Fruit fly (Drosophila melanogaster) whole organism, wandering third instar larva: ENCODE data around the gene Mal-B2.

Experiments used
- Abd-B ChIP-seq: fragments of >200 bp; optimal IDR thresholded peaks from 2 replicates; lab custom pipeline; 2017; ENCODE audit warnings: missing biosample characterization, missing genetic modification characterization
- CG32264 ChIP-seq: fragments of 200-800 bp; sonication (Bioruptor generic); optimal IDR thresholded peaks from 2 replicates; lab custom pipeline; 2016; ENCODE audit warnings: missing biosample characterization, missing genetic modification characterization
- CG9705 ChIP-seq: fragments of 200-800 bp; sonication (Bioruptor generic); optimal IDR thresholded peaks from 2 replicates; lab custom pipeline; 2018; ENCODE audit warnings: missing biosample characterization, mild to moderate bottlenecking, missing genetic modification characterization
- CrebA ChIP-seq: fragments of 200-800 bp; sonication (Bioruptor generic); optimal IDR thresholded peaks from 2 replicates; lab custom pipeline; 2016; ENCODE audit warnings: missing biosample characterization, mild to moderate bottlenecking, missing genetic modification characterization, borderline replicate concordance
- Dfd ChIP-seq: fragments of >200 bp; optimal IDR thresholded peaks from 2 replicates; lab custom pipeline; 2017; ENCODE audit warnings: missing biosample characterization, missing genetic modification characterization
- GATAd ChIP-seq: sonication (Bioruptor generic); optimal IDR thresholded peaks from 2 replicates; lab custom pipeline; 2016; ENCODE audit warnings: missing biosample characterization, missing genetic modification characterization
- HLH106 ChIP-seq: fragments of 200-800 bp; optimal IDR thresholded peaks from 3 replicates; lab custom pipeline; 2019; ENCODE audit warnings: missing biosample characterization, mild to moderate bottlenecking, missing genetic modification characterization, moderate library complexity
- Hnf4 ChIP-seq: fragments of 200-800 bp; sonication (Bioruptor generic); optimal IDR thresholded peaks from 2 replicates; lab custom pipeline; 2016; ENCODE audit warnings: missing biosample characterization, mild to moderate bottlenecking, missing genetic modification characterization
- Hr78 ChIP-seq: fragments of >200 bp; optimal IDR thresholded peaks from 2 replicates; lab custom pipeline; 2017; ENCODE audit warnings: missing biosample characterization, missing genetic modification characterization
- Hr83 ChIP-seq: fragments of 200-300 bp; sonication (Bioruptor generic); optimal IDR thresholded peaks from 2 replicates; lab custom pipeline; 2016; ENCODE audit warnings: missing biosample characterization, mild to moderate bottlenecking, missing genetic modification characterization, moderate library complexity; ENCODE audit not compliant: poor library complexity, severe bottlenecking
- Mio ChIP-seq: sonication (Bioruptor generic); optimal IDR thresholded peaks from 2 replicates; lab custom pipeline; 2016; ENCODE audit warnings: missing biosample characterization, missing genetic modification characterization
- Myc ChIP-seq: fragments of >200 bp; optimal IDR thresholded peaks from 2 replicates; lab custom pipeline; 2017
- N ChIP-seq: fragments of >200 bp; optimal IDR thresholded peaks from 2 replicates; lab custom pipeline; 2018; ENCODE audit warnings: missing biosample characterization, missing external identifiers, missing genetic modification characterization
- OdsH ChIP-seq: fragments of 200-800 bp; sonication (Bioruptor generic); optimal IDR thresholded peaks from 2 replicates; lab custom pipeline; 2016; ENCODE audit warnings: missing biosample characterization, mild to moderate bottlenecking, missing genetic modification characterization
- Rel ChIP-seq, 2 experiments: fragments of 200-800 bp; sonication (Bioruptor generic) in 1 of 2; optimal IDR thresholded peaks; 2 replicates in 1 of 2; 3 replicates in 1 of 2; lab custom pipeline; 2016 to 2019; ENCODE audit warnings: mild to moderate bottlenecking in 2 of 2, missing biosample characterization in 2 of 2, missing genetic modification characterization in 2 of 2, moderate library complexity in 1 of 2
- Sp1 ChIP-seq: fragments of 200-800 bp; sonication (Bioruptor generic); optimal IDR thresholded peaks from 3 replicates; lab custom pipeline; 2019; ENCODE audit warnings: missing biosample characterization, mild to moderate bottlenecking, missing genetic modification characterization, moderate library complexity
- br ChIP-seq: fragments of 200-800 bp; sonication (Bioruptor generic); optimal IDR thresholded peaks from 2 replicates; lab custom pipeline; 2016; ENCODE audit warnings: missing biosample characterization, missing genetic modification characterization
- dl ChIP-seq, 2 experiments: fragments of 175-275, 200-275 bp in 1 of 2; fragments of 200-275 bp in 1 of 2; sonication (Bioruptor generic); optimal IDR thresholded peaks; lab custom pipeline; 2018; ENCODE audit warnings: mild to moderate bottlenecking in 2 of 2, missing biosample characterization in 2 of 2, missing genetic modification characterization in 2 of 2, moderate library complexity in 2 of 2; ENCODE audit not compliant: partially characterized antibody in 2 of 2, insufficient read depth in 1 of 2
- dmrt93B ChIP-seq: fragments of 200-800 bp; sonication (Bioruptor generic); optimal IDR thresholded peaks from 2 replicates; lab custom pipeline; 2018; ENCODE audit warnings: missing biosample characterization, mild to moderate bottlenecking, missing genetic modification characterization
- ey ChIP-seq: fragments of 200-800 bp; sonication (Bioruptor generic); optimal IDR thresholded peaks from 2 replicates; lab custom pipeline; 2016; ENCODE audit warnings: missing biosample characterization, missing genetic modification characterization
- foxo ChIP-seq, 2 experiments: fragments of 200-800 bp; sonication (Bioruptor generic); optimal IDR thresholded peaks; 2 replicates in 1 of 2; 3 replicates in 1 of 2; lab custom pipeline; 2016 to 2017; ENCODE audit warnings: missing biosample characterization in 2 of 2, missing genetic modification characterization in 2 of 2
- fru ChIP-seq: fragments of 200-800 bp; sonication (Bioruptor generic); optimal IDR thresholded peaks from 3 replicates; lab custom pipeline; 2016; ENCODE audit warnings: missing biosample characterization, mild to moderate bottlenecking, missing genetic modification characterization
- jim ChIP-seq: fragments of 175-275, 200-325 bp; sonication (Bioruptor generic); optimal IDR thresholded peaks from 2 replicates; lab custom pipeline; 2016; ENCODE audit warnings: missing biosample characterization, mild to moderate bottlenecking, missing genetic modification characterization
- lola ChIP-seq: fragments of >200 bp; optimal IDR thresholded peaks from 2 replicates; lab custom pipeline; 2017; ENCODE audit warnings: missing biosample characterization, missing genetic modification characterization
- pan ChIP-seq: fragments of >200 bp; optimal IDR thresholded peaks from 2 replicates; lab custom pipeline; 2017
- psq ChIP-seq: fragments of 200-800 bp; sonication (Bioruptor generic); optimal IDR thresholded peaks from 3 replicates; lab custom pipeline; 2017; ENCODE audit warnings: missing biosample characterization, mild to moderate bottlenecking, missing genetic modification characterization, moderate library complexity
- rgr ChIP-seq: fragments of 200-800 bp; sonication (Bioruptor generic); optimal IDR thresholded peaks from 3 replicates; lab custom pipeline; 2016; ENCODE audit warnings: missing biosample characterization, mild to moderate bottlenecking, missing genetic modification characterization
- sage ChIP-seq: fragments of 200-800 bp; sonication (Bioruptor generic); optimal IDR thresholded peaks from 2 replicates; lab custom pipeline; 2016; ENCODE audit warnings: missing biosample characterization, mild to moderate bottlenecking, missing genetic modification characterization
- tai ChIP-seq: sonication (Bioruptor generic); optimal IDR thresholded peaks from 2 replicates; lab custom pipeline; 2016; ENCODE audit warnings: missing biosample characterization, missing genetic modification characterization
- usp ChIP-seq: fragments of >200 bp; optimal IDR thresholded peaks from 2 replicates; lab custom pipeline; 2017; ENCODE audit warnings: missing biosample characterization, missing genetic modification characterization
- woc ChIP-seq: sonication (Bioruptor generic); optimal IDR thresholded peaks from 2 replicates; lab custom pipeline; 2016; ENCODE audit warnings: missing biosample characterization, mild to moderate bottlenecking, missing genetic modification characterization

The Mal-B2 gene

DNA sequence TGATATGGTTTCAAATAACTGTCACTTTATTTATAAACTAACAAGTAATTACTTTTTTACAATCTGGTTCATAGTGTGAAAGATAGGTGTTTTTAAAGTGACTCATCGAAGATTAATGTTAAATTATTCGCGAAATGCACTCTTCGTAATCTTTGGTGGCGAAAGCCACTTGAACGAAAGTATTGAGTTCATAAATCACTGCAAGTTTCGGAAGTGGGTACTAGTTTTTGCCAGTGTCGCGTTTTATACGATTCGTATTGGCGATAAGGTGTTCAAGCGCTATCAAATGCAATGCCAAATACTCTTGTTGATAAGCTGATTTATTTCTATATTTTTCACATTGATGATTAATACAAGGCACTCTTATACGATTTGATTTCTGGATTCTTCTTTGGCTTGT lies 8.2 kb upstream of the Mal-B2 start:
- TF ChIP-seq ey (GFP tag; lab: Kevin White, UChicago) (no peak), Myc (lab: Kevin White, UChicago) (no peak), rgr (GFP tag; lab: Kevin White, UChicago) (no peak), foxo (GFP tag; optimal IDR thresholded peaks at IDR 0.05; lab: Kevin White, UChicago) (peak in 1 of 2 experiments; percentile 12), Hnf4 (GFP tag; lab: Kevin White, UChicago) (peak; percentile 9), Mio (GFP tag; lab: Kevin White, UChicago) (no peak), CrebA (GFP tag; lab: Kevin White, UChicago) (no peak), Hr83 (GFP tag; lab: Kevin White, UChicago) (no peak), usp (GFP tag; lab: Kevin White, UChicago) (no peak)

DNA sequence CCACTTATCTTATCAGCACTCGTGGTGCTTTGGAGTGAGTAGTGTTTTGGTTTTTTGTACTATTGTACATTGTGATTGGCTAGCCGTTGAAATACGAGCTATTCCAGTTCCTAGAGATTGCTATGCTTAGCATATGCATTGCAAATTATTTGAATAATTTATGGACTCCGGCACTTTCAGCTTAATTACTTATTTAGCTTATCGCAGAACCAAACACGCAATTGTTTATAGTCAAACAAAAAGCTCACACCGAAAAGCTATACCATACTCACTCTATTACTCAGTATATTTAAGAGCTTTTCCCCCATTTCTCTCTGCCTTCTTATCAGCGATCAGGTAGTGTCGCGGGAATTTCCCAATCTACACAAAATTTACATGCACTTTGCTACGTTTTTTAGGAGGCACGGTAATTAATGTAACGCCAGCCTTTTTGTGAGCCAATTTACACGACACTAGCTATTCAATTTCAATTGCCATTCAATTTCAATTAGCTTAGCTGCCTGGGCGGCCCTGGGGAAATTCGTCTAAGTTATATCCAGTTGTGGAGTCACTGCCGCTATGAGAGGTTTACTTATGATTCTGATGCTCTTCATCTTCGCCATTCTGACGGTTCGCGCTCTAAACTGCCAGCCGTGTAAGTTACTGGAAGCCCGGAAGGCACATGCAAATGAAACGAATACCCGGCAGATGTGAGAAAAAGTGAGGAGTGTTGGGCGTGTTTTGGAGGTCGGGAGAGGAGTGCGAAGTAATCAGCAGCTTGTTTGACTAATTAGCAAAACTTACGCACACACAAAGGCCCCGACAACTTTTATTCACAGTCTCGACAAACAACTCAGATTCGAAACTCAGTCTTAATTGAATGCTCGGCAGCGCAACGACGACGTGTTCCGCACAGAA lies 7.2 kb upstream of the Mal-B2 start, which contains the start of the genes CG44008, CG14933, CG46426 and CG42486:
Gene CG44008, minus strand, starts transcription at position 155 of the 897 bp plus-strand sequence.
Gene CG14933, plus strand, starts transcription at position 538 of the 897 bp plus-strand sequence.
Gene CG46426, plus strand, starts transcription at position 538 of the 897 bp plus-strand sequence.
Gene CG42486, plus strand, starts transcription at position 847 of the 897 bp plus-strand sequence.
- TF ChIP-seq Rel (GFP tag; optimal IDR thresholded peaks at IDR 0.05; lab: Kevin White, UChicago) (no peak), Rel (tag; optimal IDR thresholded peaks at IDR 0.05; lab: Kevin White, UChicago) (peak; percentile 97), Abd-B (GFP tag; lab: Kevin White, UChicago) (no peak), jim (GFP tag; lab: Kevin White, UChicago) (no peak), dl (GFP tag; optimal IDR thresholded peaks at IDR 0.05; lab: Kevin White, UChicago; ENCODE audit: insufficient read depth in 1 of 2, partially characterized antibody in 2 of 2) (peak; percentile 85 to 94), rgr (GFP tag; lab: Kevin White, UChicago) (no peak)

DNA sequence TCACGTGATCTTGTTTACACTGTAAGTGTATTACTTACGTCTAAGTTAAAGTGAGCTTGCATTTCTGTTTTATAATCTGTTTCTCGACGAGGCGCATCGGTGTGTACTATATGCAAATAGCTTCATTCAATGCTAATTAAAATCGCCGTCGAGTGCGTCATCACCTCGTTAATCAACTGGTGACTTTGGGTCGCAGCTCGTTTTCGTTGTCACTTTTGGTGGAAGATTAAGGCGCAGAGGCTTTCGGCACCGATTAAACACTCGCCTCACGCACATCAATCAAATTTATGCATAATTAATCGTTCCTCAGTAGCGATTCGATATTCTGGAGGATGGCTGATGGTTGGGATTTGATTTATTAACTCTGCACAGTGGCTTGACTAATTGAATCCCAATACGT lies 5.5 kb upstream of the Mal-B2 start:
- TF ChIP-seq Abd-B (GFP tag; lab: Kevin White, UChicago) = no peak
- TF ChIP-seq Sp1 (GFP tag; lab: Kevin White, UChicago) = no peak
- TF ChIP-seq foxo (GFP tag; optimal IDR thresholded peaks at IDR 0.05; lab: Kevin White, UChicago) = no peak
- TF ChIP-seq Hr78 (GFP tag; lab: Kevin White, UChicago) = no peak
- TF ChIP-seq N (GFP tag; lab: Kevin White, UChicago) = no peak
- no peak for TF ChIP-seq sage
- TF ChIP-seq CG32264 (GFP tag; lab: Kevin White, UChicago) = no peak
- TF ChIP-seq HLH106 (tag; lab: Kevin White, UChicago) = no peak

DNA sequence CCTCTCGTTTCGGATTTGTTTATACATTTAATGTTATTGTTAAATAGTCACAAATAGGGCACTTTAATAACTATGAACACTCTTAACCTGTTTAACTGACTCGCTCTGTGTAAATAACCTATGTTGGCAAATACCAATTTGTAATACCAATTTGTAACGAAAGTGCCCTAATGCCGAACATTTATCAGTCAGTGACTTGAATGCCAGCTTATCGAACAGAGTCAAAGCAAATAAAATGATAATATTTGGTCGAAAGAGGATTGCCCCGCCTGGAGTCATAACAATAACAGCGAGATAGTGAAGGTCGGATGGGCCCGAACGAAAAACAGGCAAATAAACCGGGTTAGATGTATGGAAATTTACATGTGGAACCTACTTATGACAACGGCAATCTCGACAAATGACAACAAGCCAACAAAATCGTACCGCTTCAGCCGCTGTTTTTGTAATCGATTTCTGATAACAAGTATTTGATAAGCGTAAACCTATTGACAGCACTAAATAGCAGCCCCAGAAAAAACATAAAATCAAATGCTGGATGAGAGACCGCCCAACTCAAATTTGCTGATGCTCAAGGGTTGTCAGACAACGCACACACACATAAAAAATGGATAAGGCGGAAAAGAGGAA lies 4.5 kb upstream of the Mal-B2 start:
- no peak for TF ChIP-seq fru
- no peak for TF ChIP-seq lola
- no peak for TF ChIP-seq OdsH (GFP tag; lab: Kevin White, UChicago)
- TF ChIP-seq pan (lab: Kevin White, UChicago) = no peak
- no peak for TF ChIP-seq GATAd
- TF ChIP-seq Mio (GFP tag; lab: Kevin White, UChicago) = no peak
- no peak for TF ChIP-seq N (GFP tag; lab: Kevin White, UChicago)
- no peak for TF ChIP-seq usp (GFP tag; lab: Kevin White, UChicago)
- no peak for TF ChIP-seq Hr83 (GFP tag; lab: Kevin White, UChicago)

DNA sequence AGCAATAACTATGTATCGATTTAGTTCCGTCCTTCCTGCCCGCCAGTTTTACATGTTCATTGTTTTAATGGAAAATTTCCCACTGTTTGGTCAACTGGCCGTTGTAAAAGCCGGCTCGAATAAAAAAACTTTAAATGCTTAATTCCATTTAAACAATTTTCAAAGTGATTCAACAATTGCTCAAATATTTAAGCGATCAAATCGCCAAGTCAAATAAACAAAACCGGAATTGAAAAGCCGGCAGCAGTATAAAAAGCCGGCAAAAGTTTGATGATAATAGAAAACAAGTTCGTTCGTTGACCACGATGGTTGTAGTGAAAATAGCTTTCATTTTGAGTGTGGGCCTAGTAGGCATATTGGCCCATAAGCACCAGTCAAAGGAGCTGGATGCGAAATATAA lies 2.8 kb upstream of the Mal-B2 start, which contains the start of gene Mal-B1:
Gene Mal-B1, plus strand, starts transcription at position 301 of the 400 bp plus-strand sequence.
- TF ChIP-seq GATAd = no peak

DNA sequence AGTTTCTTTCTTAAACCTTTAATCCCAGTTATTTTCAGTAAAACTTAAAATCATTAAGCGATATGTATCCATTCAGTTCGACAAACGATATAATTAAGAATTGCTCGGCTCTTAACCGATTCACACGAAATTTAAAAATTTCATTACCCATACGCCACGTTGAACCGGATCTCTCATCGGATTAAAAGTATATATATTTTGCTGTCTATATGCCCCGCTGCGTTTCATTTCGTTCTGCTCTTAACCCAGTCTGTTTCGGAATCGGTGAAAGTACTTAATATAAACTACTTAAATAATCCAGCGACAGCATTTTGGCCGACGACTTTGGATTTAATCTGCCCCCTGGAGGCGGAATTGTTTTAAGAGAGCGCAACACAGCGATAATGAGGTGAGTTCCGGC lies 3.4 kb downstream of the Mal-B2 start, which contains the start of gene CG42751:
Gene CG42751, plus strand, starts transcription at position 301 of the 400 bp plus-strand sequence.
- TF ChIP-seq dl (GFP tag; optimal IDR thresholded peaks at IDR 0.05; lab: Kevin White, UChicago; ENCODE audit: insufficient read depth in 1 of 2, partially characterized antibody in 2 of 2) = no peak
- no peak for TF ChIP-seq Rel (GFP tag; optimal IDR thresholded peaks at IDR 0.05; lab: Kevin White, UChicago)
- TF ChIP-seq Rel (tag; optimal IDR thresholded peaks at IDR 0.05; lab: Kevin White, UChicago) = no peak
- TF ChIP-seq CrebA (GFP tag; lab: Kevin White, UChicago) = no peak
- TF ChIP-seq Mio (GFP tag; lab: Kevin White, UChicago) = no peak
- no peak for TF ChIP-seq psq
- TF ChIP-seq sage = no peak
- TF ChIP-seq tai (GFP tag; lab: Kevin White, UChicago) = no peak
- no peak for TF ChIP-seq usp (GFP tag; lab: Kevin White, UChicago)
- no peak for TF ChIP-seq br
- TF ChIP-seq CG9705 (GFP tag; lab: Kevin White, UChicago) = no peak
- TF ChIP-seq rgr (GFP tag; lab: Kevin White, UChicago) = no peak
- TF ChIP-seq Sp1 (GFP tag; lab: Kevin White, UChicago) = no peak
- no peak for TF ChIP-seq dmrt93B (GFP tag; lab: Kevin White, UChicago)
- no peak for TF ChIP-seq CG32264 (GFP tag; lab: Kevin White, UChicago)
- TF ChIP-seq Myc (lab: Kevin White, UChicago) = no peak
- TF ChIP-seq Dfd = no peak
- TF ChIP-seq GATAd = no peak
- TF ChIP-seq woc (GFP tag; lab: Kevin White, UChicago) = no peak
- TF ChIP-seq OdsH (GFP tag; lab: Kevin White, UChicago) = no peak
